Fruit fly (Drosophila melanogaster) Kc167 (cell line): ENCODE results near the gene CG4291.

Experiments
- Myc ChIP-seq: fragments of >200 bp; optimal IDR thresholded peaks from 2 replicates; lab custom pipeline; 2017; ENCODE audit warnings: missing external identifiers
- Sin3A ChIP-seq: fragments of >200 bp; optimal IDR thresholded peaks from 2 replicates; lab custom pipeline; 2018; ENCODE audit warnings: missing external identifiers
- h ChIP-seq: fragments of >200 bp; optimal IDR thresholded peaks from 3 replicates; lab custom pipeline; 2018; ENCODE audit warnings: missing external identifiers
- insv ChIP-seq: fragments of >200 bp; optimal IDR thresholded peaks from 3 replicates; lab custom pipeline; 2018; ENCODE audit warnings: missing external identifiers
- psq ChIP-seq: fragments of >200 bp; optimal IDR thresholded peaks from 2 replicates; lab custom pipeline; 2017; ENCODE audit warnings: missing external identifiers
- ttk ChIP-seq: sonication (Bioruptor generic); optimal IDR thresholded peaks from 2 replicates; lab custom pipeline; 2017; ENCODE audit warnings: missing external identifiers

DNA sequence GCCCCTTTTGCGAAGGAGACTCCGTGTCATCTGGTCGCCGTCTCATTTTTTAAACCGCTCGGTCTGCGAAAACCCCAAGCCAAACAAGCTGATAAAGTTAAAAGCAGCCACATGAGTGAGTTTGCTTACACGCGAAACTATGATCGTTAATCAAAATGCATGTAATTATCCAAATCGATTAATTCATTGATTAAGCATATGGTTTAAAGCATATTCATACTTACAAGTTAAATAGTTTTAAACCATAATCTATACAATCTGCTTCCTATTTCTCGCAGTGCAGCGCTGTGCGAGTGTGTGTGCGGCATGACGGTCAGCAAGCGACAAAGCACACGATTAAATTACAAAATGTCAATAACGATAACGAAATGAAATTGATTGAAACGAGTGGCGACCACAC, 42.9 kb upstream of the CG4291 start:
- TF ChIP-seq psq (lab: Kevin White, UChicago) (no peak), ttk (lab: Kevin White, UChicago) (no peak), Myc (lab: Kevin White, UChicago) (no peak), insv (lab: Kevin White, UChicago) (no peak), h (lab: Kevin White, UChicago) (no peak), Sin3A (lab: Kevin White, UChicago) (no peak)
